Worm (Caenorhabditis elegans) whole organism, midembryonic: ENCODE data around the gene T22B2.3.

Experiments
- cog-1 ChIP-seq: sonication (generic microtip); optimal IDR thresholded peaks from 2 replicates; lab custom pipeline; 2016; ENCODE audit warnings: missing genetic modification characterization, missing compliant biosample characterization
- flt-1 ChIP-seq: fragments of 200-800 bp; sonication (Bioruptor generic); IDR thresholded peaks from 2 replicates; pipeline ENCODE4 v1.3.6; 2022; ENCODE audit warnings: missing genetic modification characterization, missing compliant biosample characterization
- klf-2 ChIP-seq: fragments of 200-800 bp; sonication (Bioruptor generic); conservative IDR thresholded peaks from 2 replicates; pipeline ENCODE4 v1.3.6; 2022; ENCODE audit warnings: missing genetic modification reagents, missing genetic modification characterization, missing compliant biosample characterization
- med-1 ChIP-seq: sonication (generic microtip); optimal IDR thresholded peaks from 2 replicates; lab custom pipeline; 2017; ENCODE audit warnings: missing genetic modification characterization, mild to moderate bottlenecking, missing compliant biosample characterization, antibody characterized with exemption, missing genetic modification reagents; ENCODE audit not compliant: insufficient read depth
- ref-1 ChIP-seq: fragments of 200-800 bp; sonication (Bioruptor generic); conservative IDR thresholded peaks from 2 replicates; pipeline ENCODE4 v1.3.6; 2022; ENCODE audit warnings: missing genetic modification reagents, missing genetic modification characterization, missing compliant biosample characterization
- tab-1 ChIP-seq: fragments of 200-800 bp; sonication (Bioruptor generic); IDR thresholded peaks from 2 replicates; pipeline ENCODE4 v1.3.6; 2022; ENCODE audit warnings: missing genetic modification characterization, missing compliant biosample characterization
- ztf-23 ChIP-seq: fragments of 200-800 bp; sonication (Bioruptor generic); IDR thresholded peaks from 2 replicates; pipeline ENCODE4 v1.3.6; 2022; ENCODE audit warnings: missing genetic modification reagents, missing genetic modification characterization, missing compliant biosample characterization
- ztf-29 ChIP-seq: fragments of 200-800 bp; sonication (Bioruptor generic); IDR thresholded peaks from 2 replicates; pipeline ENCODE4 v1.3.6; 2022; ENCODE audit warnings: missing genetic modification reagents, missing genetic modification characterization, missing compliant biosample characterization

DNA sequence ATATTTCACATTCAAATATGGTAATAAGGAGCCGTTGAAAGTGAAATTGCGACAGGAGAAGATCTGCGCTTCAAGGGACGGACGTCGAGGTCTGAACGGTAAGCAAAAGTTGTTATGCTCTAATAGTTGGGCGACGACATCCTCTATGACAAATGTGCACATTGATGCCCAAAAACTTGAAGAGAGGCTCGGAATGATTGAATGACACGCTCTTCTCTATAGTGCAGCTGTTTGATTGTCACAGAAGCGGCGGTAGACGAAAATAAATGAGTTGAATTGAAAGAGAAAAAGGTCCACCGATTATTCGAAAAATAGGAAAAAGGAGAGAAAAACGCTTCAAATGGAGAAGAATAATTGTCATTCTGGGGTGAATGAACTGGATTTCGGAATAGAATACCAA lies 42.1 kb downstream of the T22B2.3 start:
- TF ChIP-seq ztf-23 (GFP tag; lab: Robert Waterston, UW) (no peak), ref-1 (GFP tag; lab: Robert Waterston, UW) (no peak), flt-1 (GFP tag; lab: Robert Waterston, UW) (no peak), med-1 (no peak), cog-1 (tag; lab: Kevin White, UChicago) (no peak), klf-2 (no peak), tab-1 (GFP tag; lab: Robert Waterston, UW) (no peak), ztf-29 (GFP tag; lab: Robert Waterston, UW) (no peak)
